Worm (Caenorhabditis elegans) whole organism, midembryonic: ENCODE measurements around the gene R53.5.

Experiments
- T22C8.4 ChIP-seq: fragments of 200-800 bp; sonication (Bioruptor generic); IDR thresholded peaks from 2 replicates; pipeline ENCODE4 v1.3.6; 2022; ENCODE audit warnings: missing genetic modification characterization, missing compliant biosample characterization
- cog-1 ChIP-seq: sonication (generic microtip); optimal IDR thresholded peaks from 2 replicates; lab custom pipeline; 2016; ENCODE audit warnings: missing genetic modification characterization, missing compliant biosample characterization
- flt-1 ChIP-seq: fragments of 200-800 bp; sonication (Bioruptor generic); IDR thresholded peaks from 2 replicates; pipeline ENCODE4 v1.3.6; 2022; ENCODE audit warnings: missing genetic modification characterization, missing compliant biosample characterization
- klf-2 ChIP-seq: fragments of 200-800 bp; sonication (Bioruptor generic); conservative IDR thresholded peaks from 2 replicates; pipeline ENCODE4 v1.3.6; 2022; ENCODE audit warnings: missing genetic modification reagents, missing genetic modification characterization, missing compliant biosample characterization
- med-1 ChIP-seq: sonication (generic microtip); optimal IDR thresholded peaks from 2 replicates; lab custom pipeline; 2017; ENCODE audit warnings: missing genetic modification characterization, mild to moderate bottlenecking, missing compliant biosample characterization, antibody characterized with exemption, missing genetic modification reagents; ENCODE audit not compliant: insufficient read depth
- ref-1 ChIP-seq: fragments of 200-800 bp; sonication (Bioruptor generic); conservative IDR thresholded peaks from 2 replicates; pipeline ENCODE4 v1.3.6; 2022; ENCODE audit warnings: missing genetic modification reagents, missing genetic modification characterization, missing compliant biosample characterization
- tab-1 ChIP-seq: fragments of 200-800 bp; sonication (Bioruptor generic); IDR thresholded peaks from 2 replicates; pipeline ENCODE4 v1.3.6; 2022; ENCODE audit warnings: missing genetic modification characterization, missing compliant biosample characterization
- ztf-23 ChIP-seq: fragments of 200-800 bp; sonication (Bioruptor generic); IDR thresholded peaks from 2 replicates; pipeline ENCODE4 v1.3.6; 2022; ENCODE audit warnings: missing genetic modification reagents, missing genetic modification characterization, missing compliant biosample characterization
- ztf-29 ChIP-seq: fragments of 200-800 bp; sonication (Bioruptor generic); IDR thresholded peaks from 2 replicates; pipeline ENCODE4 v1.3.6; 2022; ENCODE audit warnings: missing genetic modification reagents, missing genetic modification characterization, missing compliant biosample characterization

The R53.5 gene

DNA sequence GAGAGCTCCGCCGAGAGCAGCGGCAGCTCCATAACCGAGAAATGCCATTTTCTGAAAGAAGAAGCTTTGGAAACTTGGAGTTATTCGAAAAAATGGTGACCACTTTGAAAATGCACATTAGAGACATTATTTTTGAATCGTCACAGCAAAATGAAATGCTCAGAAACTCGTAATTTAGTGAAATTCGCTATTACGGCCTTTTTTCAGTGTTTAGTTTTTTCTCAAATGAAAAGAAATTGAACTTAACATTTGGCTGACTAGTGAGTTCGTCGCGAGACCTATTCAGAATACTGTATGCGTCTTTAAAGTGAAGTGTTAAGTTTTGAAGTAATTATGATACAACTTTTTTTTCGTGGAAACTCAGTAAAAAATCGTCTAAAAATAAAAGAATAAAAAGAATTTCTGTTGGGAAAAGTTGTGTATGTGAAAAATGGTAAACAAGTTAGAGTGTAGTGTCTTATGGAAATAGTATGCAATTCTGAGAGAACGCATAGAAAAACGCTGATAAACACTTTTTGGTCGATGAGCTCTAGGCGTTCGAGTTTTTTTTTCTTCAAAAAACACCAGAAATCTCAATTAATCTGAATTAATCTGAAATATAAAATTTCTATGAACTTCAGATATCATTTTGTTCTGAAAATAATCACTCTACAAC lies at the start of gene R53.5:
TSS of gene R53.5 (minus strand) at position 51 of the 655 bp plus-strand sequence.
- TF ChIP-seq ztf-29 (no peak), flt-1 (GFP tag; lab: Robert Waterston, UW) (no peak), ref-1 (GFP tag; lab: Robert Waterston, UW) (no peak), klf-2 (GFP tag; lab: Robert Waterston, UW) (no peak), tab-1 (GFP tag; lab: Robert Waterston, UW) (no peak), med-1 (GFP tag; lab: Kevin White, UChicago) (no peak), T22C8.4 (GFP tag; lab: Robert Waterston, UW) (no peak), cog-1 (no peak), ztf-23 (no peak)

DNA sequence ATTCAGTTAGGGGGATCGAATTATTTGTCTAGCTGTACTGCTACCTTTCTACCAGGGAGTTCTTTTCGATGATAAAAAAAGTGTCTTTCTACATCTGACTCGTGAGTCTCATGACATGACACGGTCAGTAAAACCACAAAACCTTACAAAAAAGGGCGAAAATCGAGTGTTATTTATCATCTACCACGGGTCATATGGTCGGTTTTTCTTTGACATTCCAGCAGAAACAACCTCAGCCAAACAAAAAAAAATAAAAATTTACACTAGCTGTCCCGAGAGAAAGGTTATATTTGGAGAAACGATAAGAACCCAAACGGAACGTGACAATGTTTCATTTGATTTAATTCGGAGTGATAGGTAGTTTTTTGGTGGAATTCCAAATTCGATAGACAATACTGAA lies 49.4 kb upstream of the R53.5 start:
- TF ChIP-seq cog-1 (no peak), T22C8.4 (GFP tag; lab: Robert Waterston, UW) (no peak), ref-1 (GFP tag; lab: Robert Waterston, UW) (no peak), med-1 (GFP tag; lab: Kevin White, UChicago) (no peak), ztf-29 (no peak), ztf-23 (no peak), tab-1 (GFP tag; lab: Robert Waterston, UW) (no peak), flt-1 (GFP tag; lab: Robert Waterston, UW) (no peak), klf-2 (GFP tag; lab: Robert Waterston, UW) (no peak)

DNA sequence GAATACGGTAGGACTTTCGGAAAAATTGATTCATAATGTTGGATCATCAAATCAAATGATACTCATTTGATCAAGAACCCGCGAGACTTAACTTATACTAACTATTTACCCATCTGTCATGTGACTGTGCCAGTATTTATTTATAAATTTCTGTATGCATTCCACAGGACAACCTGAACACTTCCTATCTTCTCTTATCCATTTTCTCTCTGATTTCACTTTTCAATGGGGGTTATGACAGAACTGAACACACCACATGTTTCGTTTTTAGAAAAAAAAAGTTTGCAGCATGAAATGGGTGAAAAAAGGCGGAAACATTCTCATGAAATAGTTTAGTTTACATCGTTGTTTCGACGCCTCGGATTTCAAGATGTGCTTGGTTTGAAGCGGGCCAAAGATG lies 47.2 kb upstream of the R53.5 start:
- no peak for TF ChIP-seq ztf-23
- TF ChIP-seq tab-1 (GFP tag; lab: Robert Waterston, UW), result no peak
- no peak for TF ChIP-seq flt-1 (GFP tag; lab: Robert Waterston, UW)
- TF ChIP-seq cog-1, result no peak
- TF ChIP-seq med-1 (GFP tag; lab: Kevin White, UChicago), result no peak

DNA sequence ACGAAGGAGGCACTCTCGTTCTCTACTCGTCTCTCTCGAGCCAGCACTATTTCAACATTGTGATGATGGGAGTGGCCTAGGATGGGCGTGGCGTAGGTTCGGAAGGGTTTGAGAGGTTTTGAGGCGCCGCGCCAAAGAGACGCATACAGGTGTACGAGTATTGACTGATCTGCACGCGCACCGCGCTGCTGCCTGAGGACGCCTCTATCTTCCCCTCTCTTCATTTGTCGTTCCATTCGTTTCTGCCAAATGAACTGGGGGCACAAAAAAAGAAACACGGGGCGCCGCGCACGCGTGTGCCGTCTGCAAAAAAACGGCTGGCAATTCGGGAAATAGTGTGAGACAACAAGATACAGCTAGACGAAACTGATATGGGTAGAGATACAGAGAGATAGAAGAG lies 45.7 kb upstream of the R53.5 start, which contains the start of gene lec-2:
TSS of gene lec-2 (minus strand) at position 171 of the 400 bp plus-strand sequence.
- TF ChIP-seq ref-1 (GFP tag; lab: Robert Waterston, UW), result no peak
- no peak for TF ChIP-seq med-1 (GFP tag; lab: Kevin White, UChicago)
- TF ChIP-seq ztf-29, result no peak
- TF ChIP-seq cog-1, result no peak

ce11 chrII:10014384-10014783 lies 44.1 kb upstream of the R53.5 start:
- TF ChIP-seq klf-2 (GFP tag; lab: Robert Waterston, UW) (no peak), med-1 (GFP tag; lab: Kevin White, UChicago) (no peak), ztf-29 (no peak), ref-1 (GFP tag; lab: Robert Waterston, UW) (no peak), ztf-23 (no peak), flt-1 (GFP tag; lab: Robert Waterston, UW) (no peak), tab-1 (GFP tag; lab: Robert Waterston, UW) (no peak), T22C8.4 (GFP tag; lab: Robert Waterston, UW) (no peak), cog-1 (no peak)

DNA sequence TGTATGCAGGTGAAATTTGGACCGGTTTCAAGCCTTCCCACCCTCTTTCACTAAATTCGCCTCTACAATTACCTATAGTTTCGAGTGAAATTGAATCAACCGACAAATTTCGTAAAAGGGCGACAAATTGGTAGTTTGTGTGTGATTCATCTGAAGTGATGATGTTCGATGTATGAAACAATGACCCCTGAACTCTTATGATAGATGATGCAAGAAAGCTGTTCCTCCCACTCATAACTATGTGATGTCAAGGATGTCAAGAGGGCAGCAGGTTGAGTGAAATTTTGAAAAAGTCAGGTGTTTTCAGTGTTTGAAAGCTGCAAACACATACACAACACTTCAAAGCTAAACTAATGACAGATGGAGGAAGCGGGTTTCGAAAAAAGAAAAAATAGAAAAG lies 42.2 kb upstream of the R53.5 start:
- no peak for TF ChIP-seq tab-1 (GFP tag; lab: Robert Waterston, UW)
- TF ChIP-seq ztf-23, result no peak
- TF ChIP-seq ztf-29, result no peak
- TF ChIP-seq flt-1 (GFP tag; lab: Robert Waterston, UW), result no peak
- TF ChIP-seq ref-1 (GFP tag; lab: Robert Waterston, UW), result no peak
- TF ChIP-seq cog-1, result no peak

DNA sequence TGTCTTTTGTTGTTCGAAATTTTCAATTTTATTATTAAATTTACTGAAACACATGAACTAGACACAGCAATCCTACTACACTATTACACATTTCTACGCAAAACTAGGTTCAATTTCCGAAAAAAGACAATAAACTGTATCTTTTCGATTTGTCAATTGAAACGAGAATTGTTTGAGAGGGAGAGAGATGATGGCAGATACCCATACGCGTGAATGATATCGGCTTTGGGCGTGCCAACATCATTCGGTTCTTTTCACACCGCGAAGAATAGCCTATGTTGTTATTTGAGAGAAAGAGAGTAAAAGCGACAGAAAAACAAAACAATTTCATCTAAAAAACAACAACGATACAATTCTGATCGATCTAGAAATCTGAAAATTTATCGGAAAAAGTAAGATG lies 41.4 kb upstream of the R53.5 start:
- TF ChIP-seq T22C8.4 (GFP tag; lab: Robert Waterston, UW) (no peak), klf-2 (GFP tag; lab: Robert Waterston, UW) (no peak), ztf-29 (no peak), ztf-23 (no peak), cog-1 (no peak), flt-1 (GFP tag; lab: Robert Waterston, UW) (no peak), med-1 (GFP tag; lab: Kevin White, UChicago) (no peak), tab-1 (GFP tag; lab: Robert Waterston, UW) (no peak), ref-1 (GFP tag; lab: Robert Waterston, UW) (no peak)

- no peak for TF ChIP-seq tab-1 (GFP tag; lab: Robert Waterston, UW)
- TF ChIP-seq flt-1 (GFP tag; lab: Robert Waterston, UW), result no peak
- TF ChIP-seq med-1 (GFP tag; lab: Kevin White, UChicago), result no peak
- TF ChIP-seq T22C8.4 (GFP tag; lab: Robert Waterston, UW), result no peak
- no peak for TF ChIP-seq ztf-29
- no peak for TF ChIP-seq ref-1 (GFP tag; lab: Robert Waterston, UW)
- no peak for TF ChIP-seq ztf-23
- no peak for TF ChIP-seq cog-1
- TF ChIP-seq klf-2 (GFP tag; lab: Robert Waterston, UW), result no peak
These were observed 40.6 kb upstream of the R53.5 start for ce11 chrII:10010914-10011313.

DNA sequence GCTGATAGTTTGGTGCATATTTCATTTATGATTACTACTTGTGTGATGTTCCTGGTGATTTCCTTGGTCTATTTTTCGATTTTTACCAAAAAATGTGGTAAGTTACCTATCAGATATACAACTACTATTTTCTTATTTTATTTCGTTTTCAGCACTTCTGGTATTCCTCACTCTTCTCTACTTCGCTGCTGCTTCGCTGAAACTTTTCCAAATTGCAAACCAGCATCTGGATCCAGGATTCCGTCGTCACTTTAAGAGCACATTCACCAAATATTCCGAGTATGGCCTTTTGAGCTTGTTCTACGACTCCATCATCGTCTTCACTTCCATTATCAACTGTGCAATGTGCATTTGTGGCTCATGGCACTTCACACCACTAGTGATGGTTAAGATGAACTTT lies 38.3 kb upstream of the R53.5 start:
- TF ChIP-seq klf-2 (GFP tag; lab: Robert Waterston, UW) (no peak), ref-1 (GFP tag; lab: Robert Waterston, UW) (no peak)

ce11 chrII:10007917-10008316 lies 37.6 kb upstream of the R53.5 start, which contains the start of gene ZK892.5:
Gene ZK892.5 (plus strand): TSS chrII:10008217.
- TF ChIP-seq ztf-23, result no peak
- TF ChIP-seq klf-2 (GFP tag; lab: Robert Waterston, UW), result no peak
- TF ChIP-seq ref-1 (GFP tag; lab: Robert Waterston, UW), result no peak
- TF ChIP-seq T22C8.4 (GFP tag; lab: Robert Waterston, UW), result no peak
- TF ChIP-seq cog-1, result no peak
- TF ChIP-seq flt-1 (GFP tag; lab: Robert Waterston, UW), result no peak
- no peak for TF ChIP-seq med-1 (GFP tag; lab: Kevin White, UChicago)
- TF ChIP-seq tab-1 (GFP tag; lab: Robert Waterston, UW), result no peak
- TF ChIP-seq ztf-29, result no peak
